Fruit fly (Drosophila melanogaster) whole organism, prepupa: ENCODE data around the gene mxc.

Experiments
- Blimp-1 ChIP-seq: fragments of 200-800 bp; sonication (Bioruptor generic); optimal IDR thresholded peaks from 3 replicates; lab custom pipeline; 2017; ENCODE audit warnings: missing biosample characterization, missing genetic modification characterization, mild to moderate bottlenecking, moderate library complexity, missing genetic modification reagents
- CG10631 ChIP-seq: fragments of 200-800 bp; sonication (Bioruptor generic); optimal IDR thresholded peaks from 2 replicates; lab custom pipeline; 2016; ENCODE audit warnings: missing biosample characterization, missing genetic modification characterization
- CG11294 ChIP-seq: fragments of 200-800 bp; sonication (Bioruptor generic); IDR thresholded peaks from 2 replicates; pipeline ENCODE4 v1.3.6; 2022; ENCODE audit warnings: missing biosample characterization, missing genetic modification characterization
- CG11762 ChIP-seq: fragments of 200-800 bp; sonication (Bioruptor generic); optimal IDR thresholded peaks from 3 replicates; lab custom pipeline; 2016; ENCODE audit warnings: missing biosample characterization, missing genetic modification characterization; ENCODE audit not compliant: insufficient read depth
- CG11902 ChIP-seq: fragments of 200-800 bp; sonication (Bioruptor generic); optimal IDR thresholded peaks from 3 replicates; lab custom pipeline; 2016; ENCODE audit warnings: missing biosample characterization, missing genetic modification characterization
- CG15336 ChIP-seq: fragments of 200-800 bp; sonication (Bioruptor generic); IDR thresholded peaks from 2 replicates; pipeline ENCODE4 v1.3.6; 2022; ENCODE audit warnings: missing biosample characterization, missing genetic modification characterization
- CG1621 ChIP-seq: fragments of 200-800 bp; sonication (Bioruptor generic); optimal IDR thresholded peaks from 3 replicates; lab custom pipeline; 2018; ENCODE audit warnings: missing biosample characterization, mild to moderate bottlenecking, missing genetic modification characterization
- CG16779 ChIP-seq: fragments of 200-800 bp; sonication (Bioruptor generic); optimal IDR thresholded peaks from 3 replicates; lab custom pipeline; 2017; ENCODE audit warnings: missing biosample characterization, mild to moderate bottlenecking, missing genetic modification characterization
- CG3032 ChIP-seq: fragments of 200-800 bp; optimal IDR thresholded peaks from 2 replicates; lab custom pipeline; 2019; ENCODE audit warnings: missing biosample characterization, mild to moderate bottlenecking, missing genetic modification characterization, moderate library complexity
- CG31627 ChIP-seq: fragments of 200-800 bp; sonication (Bioruptor generic); optimal IDR thresholded peaks from 3 replicates; lab custom pipeline; 2016; ENCODE audit warnings: missing biosample characterization, missing genetic modification characterization
- CG32006 ChIP-seq: fragments of 200-800 bp; sonication (Bioruptor generic); optimal IDR thresholded peaks from 3 replicates; lab custom pipeline; 2017; ENCODE audit warnings: missing biosample characterization, mild to moderate bottlenecking, missing genetic modification characterization
- CG34406 ChIP-seq: fragments of 200-800 bp; sonication (Bioruptor generic); optimal IDR thresholded peaks from 3 replicates; lab custom pipeline; 2016; ENCODE audit warnings: missing biosample characterization, missing genetic modification characterization
- CG6163 ChIP-seq: fragments of 200-800 bp; sonication (Bioruptor generic); IDR thresholded peaks from 3 replicates; pipeline ENCODE4 v1.3.6; 2022; ENCODE audit warnings: missing biosample characterization, missing genetic modification characterization
- CG6276 ChIP-seq: fragments of 200-800 bp; sonication (Bioruptor generic); optimal IDR thresholded peaks from 2 replicates; lab custom pipeline; 2017; ENCODE audit warnings: missing biosample characterization, mild to moderate bottlenecking, missing genetic modification characterization
- CG6792 ChIP-seq: fragments of 200-800 bp; sonication (Bioruptor generic); optimal IDR thresholded peaks from 3 replicates; lab custom pipeline; 2016; ENCODE audit warnings: missing biosample characterization, missing genetic modification characterization
- CG7368 ChIP-seq: fragments of 200-800 bp; sonication (Bioruptor generic); optimal IDR thresholded peaks from 3 replicates; lab custom pipeline; 2016; ENCODE audit warnings: missing biosample characterization, missing genetic modification characterization
- CG8119 ChIP-seq: fragments of 200-800 bp; sonication (Bioruptor generic); IDR thresholded peaks from 3 replicates; pipeline ENCODE4 v1.3.6; 2022; ENCODE audit warnings: missing biosample characterization, missing genetic modification characterization
- CG8319 ChIP-seq: fragments of 200-800 bp; sonication (Bioruptor generic); optimal IDR thresholded peaks from 3 replicates; lab custom pipeline; 2016; ENCODE audit warnings: missing biosample characterization, missing genetic modification characterization
- CG9139 ChIP-seq: fragments of 200-800 bp; sonication (Bioruptor generic); optimal IDR thresholded peaks from 3 replicates; lab custom pipeline; 2017; ENCODE audit warnings: missing biosample characterization, mild to moderate bottlenecking, missing genetic modification characterization
- Eip78C ChIP-seq: fragments of 200-800 bp; sonication (Bioruptor generic); peaks from one replicate; lab custom pipeline; 2016; ENCODE audit warnings: missing biosample characterization, missing genetic modification characterization
- Eip93F ChIP-seq: fragments of 200-800 bp; sonication (Bioruptor generic); optimal IDR thresholded peaks from 2 replicates; lab custom pipeline; 2016; ENCODE audit warnings: missing biosample characterization, mild to moderate bottlenecking, missing genetic modification characterization
- Ets21C ChIP-seq: fragments of 200-800 bp; sonication (Bioruptor generic); optimal IDR thresholded peaks from 3 replicates; lab custom pipeline; 2016; ENCODE audit warnings: missing biosample characterization, missing genetic modification characterization
- Ets96B ChIP-seq: fragments of 200-800 bp; optimal IDR thresholded peaks from 2 replicates; lab custom pipeline; 2019; ENCODE audit warnings: missing biosample characterization, mild to moderate bottlenecking, missing genetic modification characterization, moderate library complexity
- Gug ChIP-seq: fragments of 200-800 bp; sonication (Bioruptor generic); IDR thresholded peaks from 2 replicates; pipeline ENCODE4 v1.3.6; 2022; ENCODE audit warnings: missing biosample characterization, missing genetic modification characterization
- Hr38 ChIP-seq: sonication (Bioruptor generic); optimal IDR thresholded peaks from 2 replicates; lab custom pipeline; 2016; ENCODE audit warnings: missing biosample characterization, missing genetic modification characterization
- Hr4 ChIP-seq: fragments of 200-800 bp; sonication (Bioruptor generic); optimal IDR thresholded peaks from 3 replicates; lab custom pipeline; 2016; ENCODE audit warnings: missing biosample characterization, missing genetic modification characterization
- Lpt ChIP-seq: fragments of 200-800 bp; sonication (Bioruptor generic); optimal IDR thresholded peaks from 3 replicates; lab custom pipeline; 2016; ENCODE audit warnings: missing biosample characterization, missing genetic modification characterization
- Met ChIP-seq: fragments of 200-800 bp; sonication (Bioruptor generic); optimal IDR thresholded peaks from 3 replicates; lab custom pipeline; 2016; ENCODE audit warnings: missing biosample characterization, missing genetic modification characterization
- OdsH ChIP-seq: fragments of 200-800 bp; sonication (Bioruptor generic); optimal IDR thresholded peaks from 3 replicates; lab custom pipeline; 2016; ENCODE audit warnings: missing biosample characterization, missing genetic modification characterization
- Smox ChIP-seq: fragments of 200-800 bp; sonication (Bioruptor generic); optimal IDR thresholded peaks from 3 replicates; lab custom pipeline; 2016; ENCODE audit warnings: missing biosample characterization, missing genetic modification characterization
- Sox14 ChIP-seq: fragments of 200-800 bp; sonication (Bioruptor generic); optimal IDR thresholded peaks from 3 replicates; lab custom pipeline; 2016; ENCODE audit warnings: missing biosample characterization, missing genetic modification characterization
- Sox15 ChIP-seq: fragments of 200-800 bp; sonication (Bioruptor generic); optimal IDR thresholded peaks from 3 replicates; lab custom pipeline; 2016; ENCODE audit warnings: missing biosample characterization, missing genetic modification characterization
- achi ChIP-seq: fragments of 200-800 bp; sonication (Bioruptor generic); optimal IDR thresholded peaks from 3 replicates; lab custom pipeline; 2016; ENCODE audit warnings: missing biosample characterization, missing genetic modification characterization
- cyc ChIP-seq: fragments of 200-800 bp; sonication (Bioruptor generic); optimal IDR thresholded peaks from 3 replicates; lab custom pipeline; 2016; ENCODE audit warnings: missing biosample characterization, missing genetic modification characterization
- dsx ChIP-seq: fragments of 200-800 bp; optimal IDR thresholded peaks from 3 replicates; lab custom pipeline; 2019; ENCODE audit warnings: missing biosample characterization, mild to moderate bottlenecking, missing genetic modification characterization, moderate library complexity; ENCODE audit not compliant: poor library complexity, severe bottlenecking
- eg ChIP-seq: fragments of 200-800 bp; sonication (Bioruptor generic); IDR thresholded peaks from 3 replicates; pipeline ENCODE4 v1.3.6; 2022; ENCODE audit warnings: missing biosample characterization, missing genetic modification characterization
- esn ChIP-seq: fragments of 200-800 bp; sonication (Bioruptor generic); optimal IDR thresholded peaks from 2 replicates; lab custom pipeline; 2016; ENCODE audit warnings: missing biosample characterization, mild to moderate bottlenecking, missing genetic modification characterization, moderate library complexity
- fd59A ChIP-seq: fragments of 200-800 bp; sonication (Bioruptor generic); optimal IDR thresholded peaks from 2 replicates; lab custom pipeline; 2017; ENCODE audit warnings: missing biosample characterization, mild to moderate bottlenecking, missing genetic modification characterization, missing genetic modification reagents
- fd85E ChIP-seq: fragments of 200-800 bp; sonication (Bioruptor generic); optimal IDR thresholded peaks from 3 replicates; lab custom pipeline; 2016; ENCODE audit warnings: missing biosample characterization, missing genetic modification characterization
- fkh ChIP-seq: fragments of 200-800 bp; sonication (Bioruptor generic); optimal IDR thresholded peaks from 3 replicates; lab custom pipeline; 2017; ENCODE audit warnings: missing biosample characterization, mild to moderate bottlenecking, missing genetic modification characterization, moderate library complexity
- net ChIP-seq: fragments of 200-800 bp; sonication (Bioruptor generic); optimal IDR thresholded peaks from 3 replicates; lab custom pipeline; 2016; ENCODE audit warnings: missing biosample characterization, missing genetic modification characterization
- pdm3 ChIP-seq: fragments of 200-800 bp; sonication (Bioruptor generic); optimal IDR thresholded peaks from 3 replicates; lab custom pipeline; 2016; ENCODE audit warnings: missing biosample characterization, missing genetic modification characterization
- salr ChIP-seq, 2 experiments: fragments of 200-800 bp; sonication (Bioruptor generic); optimal IDR thresholded peaks; 3 replicates each; lab custom pipeline; 2016 to 2018; ENCODE audit warnings: missing biosample characterization in 2 of 2, missing genetic modification characterization in 2 of 2, mild to moderate bottlenecking in 1 of 2
- ss ChIP-seq, 2 experiments: fragments of 200-800 bp; sonication (Bioruptor generic); optimal IDR thresholded peaks; 2 replicates in 1 of 2; 3 replicates in 1 of 2; lab custom pipeline; 2017 to 2018; ENCODE audit warnings: mild to moderate bottlenecking in 2 of 2, missing biosample characterization in 2 of 2, missing genetic modification characterization in 2 of 2, moderate library complexity in 1 of 2
- svp ChIP-seq: fragments of 200-800 bp; sonication (Bioruptor generic); peaks from one replicate; lab custom pipeline; 2016; ENCODE audit warnings: missing biosample characterization, missing genetic modification characterization
- vri ChIP-seq: fragments of 200-800 bp; sonication (Bioruptor generic); optimal IDR thresholded peaks from 3 replicates; lab custom pipeline; 2016; ENCODE audit warnings: missing biosample characterization, mild to moderate bottlenecking, missing genetic modification characterization

mxc gene

dm6 chrX:9225137-9225536 is 18.1 kb downstream of the mxc start, which contains the start of gene CG15370:
Gene CG15370 (plus strand): TSS chrX:9225437.
- TF ChIP-seq OdsH (no peak), Hr38 (GFP tag; lab: Kevin White, UChicago) (no peak), CG1621 (tag; lab: Kevin White, UChicago) (no peak), achi (no peak), Smox (GFP tag; lab: Kevin White, UChicago) (no peak), Lpt (GFP tag; lab: Kevin White, UChicago) (no peak), Sox14 (GFP tag; lab: Kevin White, UChicago) (no peak), CG32006 (GFP tag; lab: Kevin White, UChicago) (no peak), Ets96B (no peak), CG8319 (GFP tag; lab: Kevin White, UChicago) (no peak)

dm6 chrX:9224423-9224822 is 18.8 kb downstream of the mxc start:
- TF ChIP-seq Met (GFP tag; lab: Kevin White, UChicago) (no peak), Eip78C (GFP tag; lab: Kevin White, UChicago) (no peak), CG15336 (no peak), esn (no peak), fd59A (no peak), Ets21C (no peak), CG3032 (tag; lab: Kevin White, UChicago) (no peak), CG11294 (no peak), vri (GFP tag; lab: Kevin White, UChicago) (no peak), CG31627 (GFP tag; lab: Kevin White, UChicago) (no peak), CG9139 (GFP tag; lab: Kevin White, UChicago) (no peak), fkh (GFP tag; lab: Kevin White, UChicago) (no peak), Blimp-1 (GFP tag; lab: Kevin White, UChicago) (no peak), Sox15 (no peak)
- TF ChIP-seq, all 60 proteins: peak for 0

dm6 chrX:9223182-9223581 is 20.1 kb downstream of the mxc start, which contains the start of gene t:
Gene t (minus strand): TSS chrX:9223257.
- TF ChIP-seq esn (no peak), CG11294 (peak; percentile 35; the same call in 1 of the 2 replicates), CG16779 (tag; lab: Kevin White, UChicago) (peak; percentile 16), CG6276 (GFP tag; lab: Kevin White, UChicago) (peak; percentile 37), Eip93F (no peak), Blimp-1 (GFP tag; lab: Kevin White, UChicago) (no peak), CG32006 (GFP tag; lab: Kevin White, UChicago) (peak; percentile 42), net (GFP tag; lab: Kevin White, UChicago) (no peak), CG8319 (GFP tag; lab: Kevin White, UChicago) (no peak), CG8119 (GFP tag; lab: Robert Waterston, UW) (no peak; the same call in 2 of the 3 replicates), CG34406 (GFP tag; lab: Kevin White, UChicago) (no peak), Ets21C (no peak), svp (GFP tag; lab: Kevin White, UChicago) (no peak), OdsH (no peak), pdm3 (GFP tag; lab: Kevin White, UChicago) (no peak), fd85E (GFP tag; lab: Kevin White, UChicago) (no peak), Hr4 (peak; percentile 2), CG7368 (no peak), cyc (no peak), CG31627 (GFP tag; lab: Kevin White, UChicago) (no peak), ss (GFP tag; optimal IDR thresholded peaks at IDR 0.05; lab: Kevin White, UChicago) (no peak), eg (GFP tag; lab: Robert Waterston, UW) (peak; percentile 46; the same call in 1 of the 3 replicates), Hr38 (GFP tag; lab: Kevin White, UChicago) (no peak), Sox15 (no peak), Smox (GFP tag; lab: Kevin White, UChicago) (no peak), CG9139 (GFP tag; lab: Kevin White, UChicago) (no peak), CG15336 (peak; percentile 50), vri (GFP tag; lab: Kevin White, UChicago) (no peak), salr (GFP tag; optimal IDR thresholded peaks at IDR 0.05; lab: Kevin White, UChicago) (no peak), fd59A (no peak), CG10631 (no peak), CG6163 (0 out of 3 replicates have a peak, but pooled peaks have one; percentile 31), dsx (GFP tag; lab: Kevin White, UChicago) (no peak), CG6792 (GFP tag; lab: Kevin White, UChicago) (no peak), CG1621 (tag; lab: Kevin White, UChicago) (no peak), Eip78C (GFP tag; lab: Kevin White, UChicago) (peak; percentile 67), fkh (GFP tag; lab: Kevin White, UChicago) (no peak), CG11902 (GFP tag; lab: Kevin White, UChicago) (no peak), Gug (no peak), CG3032 (tag; lab: Kevin White, UChicago) (no peak), CG11762 (GFP tag; lab: Kevin White, UChicago) (no peak)
